Worm (Caenorhabditis elegans) whole organism, late embryonic: Measurements from ENCODE around the gene rpc-2.

ENCODE experiments used
- C08G9.2 ChIP-seq: sonication (generic microtip); optimal IDR thresholded peaks from 2 replicates; lab custom pipeline; 2016; ENCODE audit warnings: mild to moderate bottlenecking, missing genetic modification characterization, moderate library complexity, missing compliant biosample characterization
- C38D4.7 ChIP-seq: fragments of 200-800 bp; sonication (Bioruptor generic); optimal IDR thresholded peaks from 2 replicates; lab custom pipeline; 2018; ENCODE audit warnings: mild to moderate bottlenecking, missing genetic modification characterization, moderate library complexity, missing compliant biosample characterization
- F13H6.1 ChIP-seq: sonication (generic microtip); optimal IDR thresholded peaks from 2 replicates; lab custom pipeline; 2016; ENCODE audit warnings: missing genetic modification characterization, missing compliant biosample characterization
- K02D7.2 ChIP-seq: sonication (generic microtip); optimal IDR thresholded peaks from 2 replicates; lab custom pipeline; 2017; ENCODE audit warnings: mild to moderate bottlenecking, missing genetic modification characterization, missing compliant biosample characterization
- K09A11.1 ChIP-seq: sonication (generic microtip); optimal IDR thresholded peaks from 2 replicates; lab custom pipeline; 2017; ENCODE audit warnings: antibody characterized with exemption, mild to moderate bottlenecking, missing genetic modification characterization, missing compliant biosample characterization; ENCODE audit not compliant: insufficient read depth
- T23F11.4 ChIP-seq: fragments of 200-800 bp; sonication (Bioruptor generic); optimal IDR thresholded peaks from 2 replicates; lab custom pipeline; 2018; ENCODE audit warnings: mild to moderate bottlenecking, missing genetic modification characterization, missing compliant biosample characterization
- Y22D7AL.16 ChIP-seq: sonication (generic microtip); optimal IDR thresholded peaks from 2 replicates; lab custom pipeline; 2016; ENCODE audit warnings: missing genetic modification characterization, missing compliant biosample characterization
- ahr-1 ChIP-seq: sonication (generic microtip); optimal IDR thresholded peaks from 2 replicates; lab custom pipeline; 2016; ENCODE audit warnings: missing genetic modification characterization, missing compliant biosample characterization
- ama-1 ChIP-seq: fragments of 150-350 bp; optimal IDR thresholded peaks from 2 replicates; lab custom pipeline; 2014
- ceh-14 ChIP-seq: sonication (generic microtip); optimal IDR thresholded peaks from 2 replicates; lab custom pipeline; 2016; ENCODE audit warnings: missing genotype, missing genetic modification characterization, missing compliant biosample characterization
- ceh-19 ChIP-seq: fragments of 200-800 bp; sonication (Bioruptor generic); optimal IDR thresholded peaks from 2 replicates; lab custom pipeline; 2018; ENCODE audit warnings: mild to moderate bottlenecking, missing genetic modification characterization, missing compliant biosample characterization
- ceh-24 ChIP-seq: sonication (generic microtip); optimal IDR thresholded peaks from 2 replicates; lab custom pipeline; 2016; ENCODE audit warnings: mild to moderate bottlenecking, missing genetic modification characterization, missing compliant biosample characterization
- ceh-30 ChIP-seq: fragments of 150-350 bp; optimal IDR thresholded peaks from 2 replicates; lab custom pipeline; 2014; ENCODE audit warnings: missing biosample characterization, missing genetic modification characterization
- ceh-31 ChIP-seq: sonication (generic microtip); optimal IDR thresholded peaks from 2 replicates; lab custom pipeline; 2016; ENCODE audit warnings: missing genetic modification characterization, missing compliant biosample characterization
- ceh-34 ChIP-seq: sonication (generic microtip); optimal IDR thresholded peaks from 2 replicates; lab custom pipeline; 2016; ENCODE audit warnings: mild to moderate bottlenecking, missing genetic modification characterization, missing compliant biosample characterization
- ceh-45 ChIP-seq: fragments of 200-800 bp; sonication (Bioruptor generic); IDR thresholded peaks from 2 replicates; pipeline ENCODE4 v1.3.6; 2022; ENCODE audit warnings: missing genetic modification reagents, missing genetic modification characterization, missing compliant biosample characterization
- ceh-48 ChIP-seq: sonication (generic microtip); optimal IDR thresholded peaks from 2 replicates; lab custom pipeline; 2016; ENCODE audit warnings: missing genetic modification characterization, inconsistent platforms, missing compliant biosample characterization
- ceh-6 ChIP-seq: fragments of 200-800 bp; sonication (Bioruptor generic); optimal IDR thresholded peaks from 2 replicates; lab custom pipeline; 2018; ENCODE audit warnings: mild to moderate bottlenecking, missing genetic modification characterization, missing compliant biosample characterization
- ceh-9 ChIP-seq: sonication (generic microtip); optimal IDR thresholded peaks from 2 replicates; lab custom pipeline; 2016; ENCODE audit warnings: mild to moderate bottlenecking, missing genetic modification characterization, inconsistent platforms, missing compliant biosample characterization
- che-1 ChIP-seq: sonication (generic microtip); optimal IDR thresholded peaks from 2 replicates; lab custom pipeline; 2016; ENCODE audit warnings: mild to moderate bottlenecking, missing genetic modification characterization, missing compliant biosample characterization
- dve-1 ChIP-seq: sonication (generic microtip); optimal IDR thresholded peaks from 2 replicates; lab custom pipeline; 2017; ENCODE audit warnings: antibody characterized with exemption, mild to moderate bottlenecking, missing genetic modification characterization, missing compliant biosample characterization
- elt-2 ChIP-seq: sonication (generic microtip); optimal IDR thresholded peaks from 2 replicates; lab custom pipeline; 2016; ENCODE audit warnings: missing genetic modification reagents, missing genetic modification characterization, missing compliant biosample characterization
- elt-4 ChIP-seq: sonication (generic microtip); optimal IDR thresholded peaks from 2 replicates; lab custom pipeline; 2016; ENCODE audit warnings: missing genetic modification characterization, missing compliant biosample characterization
- ets-4 ChIP-seq: sonication (generic microtip); optimal IDR thresholded peaks from 2 replicates; lab custom pipeline; 2016; ENCODE audit warnings: missing genetic modification characterization, missing compliant biosample characterization
- fax-1 ChIP-seq: sonication (generic microtip); optimal IDR thresholded peaks from 2 replicates; lab custom pipeline; 2016; ENCODE audit warnings: missing genotype, missing genetic modification characterization, missing compliant biosample characterization
- fkh-10 ChIP-seq: fragments of 150-350 bp; optimal IDR thresholded peaks from 2 replicates; lab custom pipeline; 2014; ENCODE audit warnings: missing biosample characterization, missing genetic modification reagents, missing genetic modification characterization
- fkh-6 ChIP-seq: sonication (generic microtip); optimal IDR thresholded peaks from 2 replicates; lab custom pipeline; 2016; ENCODE audit warnings: missing genetic modification characterization, missing compliant biosample characterization
- gmeb-2 ChIP-seq: sonication (generic microtip); optimal IDR thresholded peaks from 2 replicates; lab custom pipeline; 2016; ENCODE audit warnings: missing genetic modification characterization, inconsistent platforms, missing compliant biosample characterization
- hlh-13 ChIP-seq: fragments of 200-800 bp; sonication (Bioruptor generic); optimal IDR thresholded peaks from 2 replicates; lab custom pipeline; 2018; ENCODE audit warnings: mild to moderate bottlenecking, missing genetic modification characterization, missing compliant biosample characterization
- hlh-15 ChIP-seq: sonication (generic microtip); optimal IDR thresholded peaks from 2 replicates; lab custom pipeline; 2016; ENCODE audit warnings: missing genetic modification characterization, missing compliant biosample characterization
- hlh-30 ChIP-seq: sonication (generic microtip); optimal IDR thresholded peaks from 2 replicates; lab custom pipeline; 2017; ENCODE audit warnings: antibody characterized with exemption, missing genetic modification characterization, missing compliant biosample characterization; ENCODE audit not compliant: insufficient read depth
- madf-2 ChIP-seq: sonication (generic microtip); optimal IDR thresholded peaks from 2 replicates; lab custom pipeline; 2017; ENCODE audit warnings: missing genetic modification characterization, missing compliant biosample characterization
- mec-3 ChIP-seq: sonication (generic microtip); optimal IDR thresholded peaks from 2 replicates; lab custom pipeline; 2016; ENCODE audit warnings: borderline replicate concordance, missing genetic modification characterization, missing compliant biosample characterization
- nfya-1 ChIP-seq: sonication (generic microtip); optimal IDR thresholded peaks from 2 replicates; lab custom pipeline; 2017; ENCODE audit warnings: missing genetic modification characterization, mild to moderate bottlenecking, missing compliant biosample characterization, antibody characterized with exemption, moderate library complexity
- nhr-11 ChIP-seq: fragments of 150-350 bp; optimal IDR thresholded peaks from 2 replicates; lab custom pipeline; 2014; ENCODE audit warnings: missing biosample characterization, missing genetic modification characterization
- nhr-232 ChIP-seq: sonication (generic microtip); optimal IDR thresholded peaks from 2 replicates; lab custom pipeline; 2016; ENCODE audit warnings: missing genetic modification characterization, missing compliant biosample characterization
- npax-4 ChIP-seq: sonication (generic microtip); optimal IDR thresholded peaks from 2 replicates; lab custom pipeline; 2016; ENCODE audit warnings: missing genetic modification characterization, missing compliant biosample characterization
- odd-2 ChIP-seq: sonication (generic microtip); optimal IDR thresholded peaks from 2 replicates; lab custom pipeline; 2017; ENCODE audit warnings: antibody characterized with exemption, mild to moderate bottlenecking, missing genetic modification characterization, missing compliant biosample characterization
- pag-3 ChIP-seq: sonication (generic microtip); optimal IDR thresholded peaks from 2 replicates; lab custom pipeline; 2016; ENCODE audit warnings: missing compliant biosample characterization, missing genetic modification characterization, borderline replicate concordance
- pat-9 ChIP-seq: fragments of 200-800 bp; sonication (Bioruptor generic); optimal IDR thresholded peaks from 2 replicates; lab custom pipeline; 2018; ENCODE audit warnings: mild to moderate bottlenecking, missing genetic modification characterization, moderate library complexity, missing compliant biosample characterization
- pax-1 ChIP-seq: fragments of 150-350 bp; optimal IDR thresholded peaks from 2 replicates; lab custom pipeline; 2014; ENCODE audit warnings: missing biosample characterization, missing genetic modification characterization
- pros-1 ChIP-seq: fragments of 150-350 bp; optimal IDR thresholded peaks from 2 replicates; lab custom pipeline; 2014; ENCODE audit warnings: missing biosample characterization, missing genetic modification reagents, missing genetic modification characterization
- ref-2 ChIP-seq: sonication (generic microtip); optimal IDR thresholded peaks from 2 replicates; lab custom pipeline; 2016; ENCODE audit warnings: missing genetic modification characterization, missing compliant biosample characterization
- rnt-1 ChIP-seq: sonication (generic microtip); optimal IDR thresholded peaks from 2 replicates; lab custom pipeline; 2016; ENCODE audit warnings: missing genetic modification characterization, missing compliant biosample characterization
- sox-2 ChIP-seq: fragments of 200-800 bp; sonication (Bioruptor generic); IDR thresholded peaks from 2 replicates; pipeline ENCODE4 v1.3.6; 2022; ENCODE audit warnings: missing genetic modification reagents, missing genetic modification characterization, missing compliant biosample characterization
- sox-4 ChIP-seq: sonication (generic microtip); optimal IDR thresholded peaks from 2 replicates; lab custom pipeline; 2017; ENCODE audit warnings: mild to moderate bottlenecking, missing genetic modification characterization, inconsistent platforms, missing compliant biosample characterization
- syd-9 ChIP-seq: sonication (generic microtip); optimal IDR thresholded peaks from 2 replicates; lab custom pipeline; 2016; ENCODE audit warnings: mild to moderate bottlenecking, missing genetic modification characterization, moderate library complexity, missing compliant biosample characterization
- tbx-2 ChIP-seq: sonication (generic microtip); optimal IDR thresholded peaks from 2 replicates; lab custom pipeline; 2016; ENCODE audit warnings: missing genetic modification characterization, missing compliant biosample characterization
- unc-3 ChIP-seq, 2 experiments: fragments of 200-800 bp in 1 of 2; sonication (Bioruptor generic) in 1 of 2; sonication (generic microtip) in 1 of 2; conservative IDR thresholded peaks in 1 of 2; optimal IDR thresholded peaks in 1 of 2; 2 replicates each; pipeline versions ENCODE4 v1.3.6 to Lab custom; 2016 to 2022; ENCODE audit warnings: missing compliant biosample characterization in 2 of 2, missing genetic modification characterization in 2 of 2, missing genetic modification reagents in 1 of 2
- unc-55 ChIP-seq: sonication (generic microtip); optimal IDR thresholded peaks from 2 replicates; lab custom pipeline; 2017; ENCODE audit warnings: missing biosample characterization, missing genetic modification reagents, missing genetic modification characterization
- unc-86 ChIP-seq: sonication (generic microtip); optimal IDR thresholded peaks from 2 replicates; lab custom pipeline; 2016; ENCODE audit warnings: missing genetic modification characterization, missing compliant biosample characterization
- zip-5 ChIP-seq: sonication (generic microtip); optimal IDR thresholded peaks from 2 replicates; lab custom pipeline; 2016; ENCODE audit warnings: missing genetic modification characterization, missing compliant biosample characterization

Gene rpc-2

ce11 chrIII:5601999-5602398 is 44.8 kb downstream of the rpc-2 start:
- TF ChIP-seq T23F11.4 (GFP tag; lab: Kevin White, UChicago) (peak; percentile 91), ceh-34 (tag; lab: Kevin White, UChicago) (peak; percentile 88), ceh-19 (GFP tag; lab: Kevin White, UChicago) (peak; percentile 91), madf-2 (tag; lab: Kevin White, UChicago) (peak; percentile 86), npax-4 (tag; lab: Kevin White, UChicago) (peak; percentile 85), zip-5 (peak; percentile 77), pros-1 (tag; lab: Kevin White, UChicago) (peak; percentile 19), unc-86 (tag; lab: Kevin White, UChicago) (peak; percentile 92), hlh-13 (peak; percentile 89), sox-2 (GFP tag; lab: Robert Waterston, UW) (peak; percentile 88), ref-2 (tag; lab: Kevin White, UChicago) (peak; percentile 92), K02D7.2 (peak; percentile 80), elt-4 (tag; lab: Kevin White, UChicago) (no peak), pag-3 (tag; lab: Kevin White, UChicago) (no peak), ceh-45 (GFP tag; lab: Robert Waterston, UW) (peak; percentile 93), rnt-1 (tag; lab: Kevin White, UChicago) (peak; percentile 88), F13H6.1 (tag; lab: Kevin White, UChicago) (peak; percentile 83), syd-9 (peak; percentile 82), hlh-30 (peak; percentile 61), nhr-232 (tag; lab: Kevin White, UChicago) (peak; percentile 95), hlh-15 (tag; lab: Kevin White, UChicago) (peak; percentile 36), elt-2 (tag; lab: Kevin White, UChicago) (peak; percentile 95), nhr-11 (tag; lab: Kevin White, UChicago) (no peak), ets-4 (peak; percentile 85), ahr-1 (tag; lab: Kevin White, UChicago) (peak; percentile 82), C38D4.7 (GFP tag; lab: Kevin White, UChicago) (peak; percentile 90), C08G9.2 (tag; lab: Kevin White, UChicago) (peak; percentile 78), gmeb-2 (peak; percentile 88), K09A11.1 (tag; lab: Kevin White, UChicago) (peak; percentile 87), mec-3 (tag; lab: Kevin White, UChicago) (peak; percentile 35), ceh-31 (peak; percentile 57), fkh-6 (peak; percentile 91), nfya-1 (tag; lab: Kevin White, UChicago) (peak; percentile 64), ceh-24 (tag; lab: Kevin White, UChicago) (peak; percentile 80), ceh-9 (tag; lab: Kevin White, UChicago) (peak; percentile 54), unc-3 (GFP tag; conservative IDR thresholded peaks at IDR 0.05; lab: Robert Waterston, UW) (peak; percentile 80), unc-3 (tag; optimal IDR thresholded peaks at IDR 0.05; lab: Kevin White, UChicago) (peak; percentile 71), che-1 (tag; lab: Kevin White, UChicago) (peak; percentile 90), ceh-6 (peak; percentile 98), sox-4 (tag; lab: Kevin White, UChicago) (peak; percentile 91), odd-2 (peak; percentile 65), unc-55 (GFP tag; lab: Kevin White, UChicago) (no peak), ceh-14 (tag; lab: Kevin White, UChicago) (peak; percentile 84), tbx-2 (tag; lab: Kevin White, UChicago) (peak; percentile 90), Y22D7AL.16 (peak; percentile 87), ceh-48 (peak; percentile 82), ama-1 (lab: Kevin White, UChicago) (no peak), pax-1 (tag; lab: Kevin White, UChicago) (no peak), fkh-10 (no peak), ceh-30 (tag; lab: Kevin White, UChicago) (peak; percentile 10), fax-1 (tag; lab: Kevin White, UChicago) (peak; percentile 72), dve-1 (tag; lab: Kevin White, UChicago) (peak; percentile 93), pat-9 (tag; lab: Kevin White, UChicago) (peak; percentile 97)
